Worm (Caenorhabditis elegans): ENCODE results near the gene F12E12.6.

DNA sequence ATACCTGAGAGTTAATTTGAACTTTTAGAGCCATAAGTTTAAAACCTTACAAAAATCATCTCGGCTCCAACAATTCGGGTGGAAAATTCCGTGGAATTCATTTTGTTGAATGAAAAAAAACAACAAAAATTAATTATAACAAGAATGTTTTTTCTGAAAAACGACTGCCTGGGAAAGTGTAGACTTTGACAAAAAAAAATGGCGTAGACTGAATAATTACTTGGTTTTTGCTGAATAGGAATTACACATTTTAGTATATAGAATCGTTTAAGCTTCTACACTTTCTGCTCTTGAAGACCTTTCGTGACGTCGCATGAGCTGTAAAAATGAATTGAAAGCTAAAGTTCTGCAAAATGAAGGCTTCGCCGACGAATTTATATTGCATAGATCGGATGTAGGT, 27.7 kb upstream of the F12E12.6 start, which contains the start of gene srx-112:
- no peak for TF ChIP-seq unc-62 (GFP tag; optimal IDR thresholded peaks at IDR 0.05)
- no peak for TF ChIP-seq ama-1 (optimal IDR thresholded peaks at IDR 0.05)
- no peak for TF ChIP-seq nhr-6 (tag; optimal IDR thresholded peaks at IDR 0.05)
- TF ChIP-seq aly-2 (tag; optimal IDR thresholded peaks at IDR 0.05): no peak
- no peak for TF ChIP-seq zag-1 (tag; optimal IDR thresholded peaks at IDR 0.05)

Measured in whole organism, L2 larva.